Worm (Caenorhabditis elegans) whole organism, L4 larva: Measurements from ENCODE around the gene scl-27.
A peak's percentile ranks its signal among the peaks of the same experiment; 100 is the strongest.

Experiments used
- ama-1 ChIP-seq: fragments of 150-350 bp; optimal IDR thresholded peaks from 2 replicates; lab custom pipeline; 2014; ENCODE audit warnings: inconsistent platforms, mixed read lengths
- madf-9 ChIP-seq: fragments of 200-800 bp; sonication (Bioruptor generic); conservative IDR thresholded peaks from 2 replicates; pipeline ENCODE4 v1.3.6; 2022; ENCODE audit warnings: missing genetic modification reagents, missing genetic modification characterization, missing compliant biosample characterization
- mdl-1 ChIP-seq, 2 experiments: fragments of 150-350 bp in 1 of 2; sonication (generic microtip) in 1 of 2; optimal IDR thresholded peaks; 2 replicates each; lab custom pipeline; 2014 to 2017; ENCODE audit warnings: missing biosample characterization in 2 of 2, missing genetic modification characterization in 2 of 2
- nhr-77 ChIP-seq: fragments of 150-350 bp; optimal IDR thresholded peaks from 2 replicates; lab custom pipeline; 2014; ENCODE audit warnings: missing biosample characterization, missing genetic modification characterization
- php-3 ChIP-seq: fragments of 200-800 bp; sonication (Bioruptor generic); IDR thresholded peaks from 2 replicates; pipeline ENCODE4 v1.3.6; 2022; ENCODE audit warnings: missing genetic modification reagents, missing genetic modification characterization, missing compliant biosample characterization
- zag-1 ChIP-seq: fragments of 150-350 bp; optimal IDR thresholded peaks from 2 replicates; lab custom pipeline; 2014; ENCODE audit warnings: missing biosample characterization, missing genetic modification characterization

ce11 chrV:415072-415471, 15.3 kb downstream of the scl-27 start:
- TF ChIP-seq zag-1 (tag; lab: Kevin White, UChicago) = no peak
- TF ChIP-seq nhr-77 (tag; lab: Kevin White, UChicago) = peak; percentile 54
- TF ChIP-seq madf-9 (GFP tag; lab: Robert Waterston, UW) = no peak
- TF ChIP-seq mdl-1 (tag; optimal IDR thresholded peaks at IDR 0.05; lab: Kevin White, UChicago) = no peak
- TF ChIP-seq php-3 (GFP tag; lab: Robert Waterston, UW) = peak; percentile 61
- TF ChIP-seq ama-1 = no peak
